Fruit fly (Drosophila melanogaster) whole organism, adult: ENCODE data around the gene spag4.

Experiments
- CG7045 ChIP-seq: fragments of 200-800 bp; sonication (Bioruptor generic); optimal IDR thresholded peaks from 2 replicates; lab custom pipeline; 2017; ENCODE audit warnings: missing biosample characterization, mild to moderate bottlenecking, missing genetic modification characterization
- tj ChIP-seq: fragments of 200-800 bp; sonication (Bioruptor generic); optimal IDR thresholded peaks from 3 replicates; lab custom pipeline; 2017; ENCODE audit warnings: missing biosample characterization, mild to moderate bottlenecking, missing genetic modification characterization, moderate library complexity
- toe ChIP-seq: fragments of 200-800 bp; sonication (Bioruptor generic); optimal IDR thresholded peaks from 2 replicates; lab custom pipeline; 2016; ENCODE audit warnings: missing biosample characterization, missing genetic modification characterization

dm6 chr2L:11611672-11612071, at the start of gene spag4:
- TF ChIP-seq CG7045 (GFP tag; lab: Kevin White, UChicago) (no peak), tj (no peak), toe (GFP tag; lab: Kevin White, UChicago) (no peak)
